Worm (Caenorhabditis elegans) whole organism, L4 larva: ENCODE measurements around the gene R02D5.3.

ENCODE experiments used
- Y105C5A.15 ChIP-seq: fragments of 200-800 bp; sonication (Bioruptor generic); IDR thresholded peaks from 2 replicates; pipeline ENCODE4 v1.3.6; 2022; ENCODE audit warnings: missing genetic modification characterization, missing compliant biosample characterization
- ama-1 ChIP-seq: fragments of 150-350 bp; optimal IDR thresholded peaks from 2 replicates; lab custom pipeline; 2014; ENCODE audit warnings: inconsistent platforms, mixed read lengths
- ctbp-1 ChIP-seq: fragments of 200-800 bp; sonication (Bioruptor generic); IDR thresholded peaks from 2 replicates; pipeline ENCODE4 v1.3.6; 2022; ENCODE audit warnings: missing genetic modification reagents, missing genetic modification characterization, missing compliant biosample characterization
- fos-1 ChIP-seq: fragments of 150-350 bp; optimal IDR thresholded peaks from 2 replicates; lab custom pipeline; 2014; ENCODE audit warnings: missing biosample characterization, missing genetic modification characterization
- lin-38 ChIP-seq: fragments of 200-800 bp; sonication (Bioruptor generic); IDR thresholded peaks from 2 replicates; pipeline ENCODE4 v1.3.6; 2022; ENCODE audit warnings: missing genetic modification reagents, missing genetic modification characterization, missing compliant biosample characterization
- nhr-11 ChIP-seq: fragments of 150-350 bp; optimal IDR thresholded peaks from 2 replicates; lab custom pipeline; 2014; ENCODE audit warnings: missing biosample characterization, missing genetic modification characterization
- pqm-1 ChIP-seq: sonication (generic microtip); optimal IDR thresholded peaks from 2 replicates; lab custom pipeline; 2017; ENCODE audit warnings: missing biosample characterization, missing genetic modification characterization

- TF ChIP-seq pqm-1 (no peak), lin-38 (GFP tag; lab: Robert Waterston, UW) (no peak), nhr-11 (tag; lab: Kevin White, UChicago) (no peak), ama-1 (lab: Kevin White, UChicago) (no peak), Y105C5A.15 (GFP tag; lab: Robert Waterston, UW) (no peak), ctbp-1 (GFP tag; lab: Robert Waterston, UW) (no peak), fos-1 (tag; lab: Kevin White, UChicago) (no peak)
Measured at ce11 chrV:14519268-14519667, 36.3 kb downstream of the R02D5.3 start, which contains the start of gene R02D5.8.
